Fruit fly (Drosophila melanogaster): Measurements from ENCODE around the gene Ets96B.

Ets96B gene

dm6 chr3R:24809576-24810279 is 21.9 kb downstream of the Ets96B start (continued):
- no peak for TF ChIP-seq Dip2 (GFP tag; IDR thresholded peaks at IDR 0.05)
- no peak for TF ChIP-seq CG32767 (GFP tag; IDR thresholded peaks at IDR 0.05)
- TF ChIP-seq eyg (GFP tag; optimal IDR thresholded peaks at IDR 0.05), result peak; percentile 14
- no peak for TF ChIP-seq grau (tag; optimal IDR thresholded peaks at IDR 0.05)
- TF ChIP-seq CG5245 (GFP tag; optimal IDR thresholded peaks at IDR 0.05), result no peak
- no peak for TF ChIP-seq zen2 (GFP tag; IDR thresholded peaks at IDR 0.05; ENCODE audit: partially characterized antibody)

dm6 chr3R:24810844-24811625 is 23.2 kb downstream of the Ets96B start:
- TF ChIP-seq crol (GFP tag; IDR thresholded peaks at IDR 0.05) (0 out of 2 replicates have a peak, but pooled peaks have one; percentile 21), Meics (GFP tag; optimal IDR thresholded peaks at IDR 0.05) (peak; percentile 89), row (GFP tag; IDR thresholded peaks at IDR 0.05) (peak; percentile 93), toy (GFP tag; IDR thresholded peaks at IDR 0.05) (peak; percentile 67; the same call in 1 of the 2 replicates), fd3F (GFP tag; optimal IDR thresholded peaks at IDR 0.05) (peak; percentile 91), CG33557 (GFP tag; optimal IDR thresholded peaks at IDR 0.05) (no peak), Dll (GFP tag; IDR thresholded peaks at IDR 0.05; ENCODE audit: partially characterized antibody) (no peak), CG3847 (GFP tag; IDR thresholded peaks at IDR 0.05) (peak; percentile 87), Hand (GFP tag; optimal IDR thresholded peaks at IDR 0.05) (peak; percentile 81), CG12236 (GFP tag; optimal IDR thresholded peaks at IDR 0.05) (peak; percentile 52), CG10959 (GFP tag; IDR thresholded peaks at IDR 0.05) (peak; percentile 58; the same call in 1 of the 2 replicates), CG7963 (GFP tag; IDR thresholded peaks at IDR 0.05; ENCODE audit: partially characterized antibody) (no peak), zen2 (GFP tag; IDR thresholded peaks at IDR 0.05; ENCODE audit: partially characterized antibody) (no peak), CG12104 (GFP tag; optimal IDR thresholded peaks at IDR 0.05) (peak; percentile 76), Sry-δ (GFP tag; optimal IDR thresholded peaks at IDR 0.05) (peak; percentile 48), wor (GFP tag; IDR thresholded peaks at IDR 0.05) (peak; percentile 74), dimm (GFP tag; IDR thresholded peaks at IDR 0.05) (peak; percentile 67), CG10147 (GFP tag; optimal IDR thresholded peaks at IDR 0.05) (peak; percentile 68), ap (GFP tag; IDR thresholded peaks at IDR 0.05) (peak; percentile 79), CG9215 (GFP tag; IDR thresholded peaks at IDR 0.05) (peak; percentile 78), gsb-n (tag; optimal IDR thresholded peaks at IDR 0.05) (peak; percentile 65), caup (GFP tag; optimal IDR thresholded peaks at IDR 0.05; ENCODE audit: severe bottlenecking) (peak; percentile 90), Gug (GFP tag; IDR thresholded peaks at IDR 0.05) (peak; percentile 90), CG11085 (GFP tag; IDR thresholded peaks at IDR 0.05) (peak; percentile 63; the same call in 1 of the 2 replicates), cg (GFP tag; optimal IDR thresholded peaks at IDR 0.05) (no peak), Xbp1 (GFP tag; optimal IDR thresholded peaks at IDR 0.05) (peak; percentile 91), CG8290 (GFP tag; optimal IDR thresholded peaks at IDR 0.05) (peak; percentile 8), CG8290 (tag; optimal IDR thresholded peaks at IDR 0.05) (peak in 1 of 2 experiments; percentile 98), CG1647 (GFP tag; optimal IDR thresholded peaks at IDR 0.05) (peak; percentile 89), CG11723 (GFP tag; optimal IDR thresholded peaks at IDR 0.05) (peak; percentile 81), CG6791 (GFP tag; IDR thresholded peaks at IDR 0.05; ENCODE audit: partially characterized antibody) (no peak), CG3281 (GFP tag; optimal IDR thresholded peaks at IDR 0.05) (peak; percentile 88), Mes4 (GFP tag; optimal IDR thresholded peaks at IDR 0.05) (peak; percentile 77), bsh (GFP tag; optimal IDR thresholded peaks at IDR 0.05) (peak; percentile 84 to 90), zf30C (GFP tag; optimal IDR thresholded peaks at IDR 0.05) (no peak), dysf (GFP tag; IDR thresholded peaks at IDR 0.05) (peak; percentile 93), HmgZ (tag; optimal IDR thresholded peaks at IDR 0.05) (peak; percentile 93), CG13894 (tag; optimal IDR thresholded peaks at IDR 0.05) (peak; percentile 79), crp (GFP tag; optimal IDR thresholded peaks at IDR 0.05) (peak in 1 of 2 experiments; percentile 39), CG17568 (GFP tag; optimal IDR thresholded peaks at IDR 0.05) (peak; percentile 85), gt (GFP tag; IDR thresholded peaks at IDR 0.05) (no peak)
